Fruit fly (Drosophila melanogaster): ENCODE data around the gene CG32107.

The CG32107 gene

dm6 chr3L:12861255-12861899 is at the start of gene CG32107:
Gene CG32107, minus strand, starts transcription at chr3L:12861305.
- TF ChIP-seq D1 (tag; optimal IDR thresholded peaks at IDR 0.05) (peak; percentile 5), EcR (GFP tag; optimal IDR thresholded peaks at IDR 0.05) (no peak)

- no peak for TF ChIP-seq CG8301 (tag; optimal IDR thresholded peaks at IDR 0.05)
- TF ChIP-seq CG32121 (GFP tag; IDR thresholded peaks at IDR 0.05), result no peak
- TF ChIP-seq rn (GFP tag; IDR thresholded peaks at IDR 0.05), result no peak
- no peak for TF ChIP-seq CG8159 (tag; optimal IDR thresholded peaks at IDR 0.05)
- no peak for TF ChIP-seq CG17806 (tag; optimal IDR thresholded peaks at IDR 0.05)
- TF ChIP-seq gl (tag; optimal IDR thresholded peaks at IDR 0.05), result no peak
- TF ChIP-seq CG34367 (tag; optimal IDR thresholded peaks at IDR 0.05), result no peak
- no peak for TF ChIP-seq Pif1B (GFP tag; optimal IDR thresholded peaks at IDR 0.05)
- no peak for TF ChIP-seq CG14655 (GFP tag; optimal IDR thresholded peaks at IDR 0.05)
- TF ChIP-seq CG12605 (GFP tag; IDR thresholded peaks at IDR 0.05), result no peak
- no peak for TF ChIP-seq CG4496 (GFP tag; IDR thresholded peaks at IDR 0.05)
- TF ChIP-seq CG13204 (GFP tag; optimal IDR thresholded peaks at IDR 0.05), result no peak
- TF ChIP-seq CG9948 (tag; optimal IDR thresholded peaks at IDR 0.05), result no peak
- no peak for TF ChIP-seq CG10348 (GFP tag; IDR thresholded peaks at IDR 0.05)
- TF ChIP-seq fd96Ca (GFP tag; IDR thresholded peaks at IDR 0.05), result no peak
Measured at dm6 chr3L:12903611-12904010, 42.5 kb upstream of the CG32107 start, which contains the start of gene CG32117. Gene CG32117, minus strand, starts transcription at chr3L:12903711.

- TF ChIP-seq EcR (GFP tag; optimal IDR thresholded peaks at IDR 0.05), result peak; percentile 66
- no peak for TF ChIP-seq CG8301 (tag; optimal IDR thresholded peaks at IDR 0.05)
Measured at dm6 chr3L:12902579-12903228, 41.6 kb upstream of the CG32107 start, which contains the start of gene CG12520. Gene CG12520, minus strand, starts transcription at chr3L:12902737.

dm6 chr3L:12892485-12893173 is 31.5 kb upstream of the CG32107 start, which contains the start of gene CG14118:
Gene CG14118, plus strand, starts transcription at chr3L:12892658.
- TF ChIP-seq CG12605 (GFP tag; IDR thresholded peaks at IDR 0.05), result no peak
- no peak for TF ChIP-seq CG14655 (GFP tag; optimal IDR thresholded peaks at IDR 0.05)
- no peak for TF ChIP-seq CG17806 (tag; optimal IDR thresholded peaks at IDR 0.05)
- TF ChIP-seq CG8301 (tag; optimal IDR thresholded peaks at IDR 0.05), result no peak
- TF ChIP-seq CG15710 (tag; optimal IDR thresholded peaks at IDR 0.05), result no peak
- TF ChIP-seq Pif1B (GFP tag; optimal IDR thresholded peaks at IDR 0.05), result no peak

- no peak for TF ChIP-seq CG34367 (tag; optimal IDR thresholded peaks at IDR 0.05)
- no peak for TF ChIP-seq Pif1A (GFP tag; optimal IDR thresholded peaks at IDR 0.05)
- TF ChIP-seq fd96Ca (GFP tag; IDR thresholded peaks at IDR 0.05), result no peak
- no peak for TF ChIP-seq CG32121 (GFP tag; IDR thresholded peaks at IDR 0.05)
- TF ChIP-seq CG15710 (tag; optimal IDR thresholded peaks at IDR 0.05), result no peak
Measured at dm6 chr3L:12889353-12889820, 28.3 kb upstream of the CG32107 start, which contains the start of gene CG43894. Gene CG43894, plus strand, starts transcription at chr3L:12889770.

dm6 chr3L:12884680-12885079 is 23.6 kb upstream of the CG32107 start, which contains the start of gene CG14120:
Gene CG14120, plus strand, starts transcription at chr3L:12885039.
- TF ChIP-seq CG17806 (tag; optimal IDR thresholded peaks at IDR 0.05), result no peak
- TF ChIP-seq CG9948 (tag; optimal IDR thresholded peaks at IDR 0.05), result no peak
- no peak for TF ChIP-seq CG13204 (GFP tag; optimal IDR thresholded peaks at IDR 0.05)
- no peak for TF ChIP-seq CG10348 (GFP tag; IDR thresholded peaks at IDR 0.05)
- no peak for TF ChIP-seq CG12605 (GFP tag; IDR thresholded peaks at IDR 0.05)
- TF ChIP-seq D1 (tag; optimal IDR thresholded peaks at IDR 0.05), result no peak
- TF ChIP-seq gl (tag; optimal IDR thresholded peaks at IDR 0.05), result no peak
- TF ChIP-seq CG14655 (GFP tag; optimal IDR thresholded peaks at IDR 0.05), result no peak
- no peak for TF ChIP-seq EcR (GFP tag; optimal IDR thresholded peaks at IDR 0.05)
- TF ChIP-seq CG34367 (tag; optimal IDR thresholded peaks at IDR 0.05), result no peak
- no peak for TF ChIP-seq CG4496 (GFP tag; IDR thresholded peaks at IDR 0.05)
- TF ChIP-seq CG8301 (tag; optimal IDR thresholded peaks at IDR 0.05), result no peak
- TF ChIP-seq CG8159 (tag; optimal IDR thresholded peaks at IDR 0.05), result no peak
- TF ChIP-seq CG32121 (GFP tag; IDR thresholded peaks at IDR 0.05), result no peak
- TF ChIP-seq rn (GFP tag; IDR thresholded peaks at IDR 0.05), result no peak
- TF ChIP-seq Snoo (tag; optimal IDR thresholded peaks at IDR 0.05), result no peak

- TF ChIP-seq CG9948 (tag; optimal IDR thresholded peaks at IDR 0.05), result no peak
- no peak for TF ChIP-seq CG8301 (tag; optimal IDR thresholded peaks at IDR 0.05)
- no peak for TF ChIP-seq CG14655 (GFP tag; optimal IDR thresholded peaks at IDR 0.05)
- no peak for TF ChIP-seq gl (tag; optimal IDR thresholded peaks at IDR 0.05)
- no peak for TF ChIP-seq fd96Ca (GFP tag; IDR thresholded peaks at IDR 0.05)
- TF ChIP-seq CG13204 (GFP tag; optimal IDR thresholded peaks at IDR 0.05), result no peak
- TF ChIP-seq CG17806 (tag; optimal IDR thresholded peaks at IDR 0.05), result no peak
- no peak for TF ChIP-seq CG15710 (tag; optimal IDR thresholded peaks at IDR 0.05)
- no peak for TF ChIP-seq CG8159 (tag; optimal IDR thresholded peaks at IDR 0.05)
- TF ChIP-seq CG10348 (GFP tag; IDR thresholded peaks at IDR 0.05), result no peak
- TF ChIP-seq D1 (tag; optimal IDR thresholded peaks at IDR 0.05), result no peak
- TF ChIP-seq Snoo (tag; optimal IDR thresholded peaks at IDR 0.05), result no peak
- no peak for TF ChIP-seq Ets98B (GFP tag; IDR thresholded peaks at IDR 0.05)
- TF ChIP-seq CG34367 (tag; optimal IDR thresholded peaks at IDR 0.05), result no peak
- TF ChIP-seq Pif1A (GFP tag; optimal IDR thresholded peaks at IDR 0.05), result no peak
- no peak for TF ChIP-seq CG32121 (GFP tag; IDR thresholded peaks at IDR 0.05)
- no peak for TF ChIP-seq rn (GFP tag; IDR thresholded peaks at IDR 0.05)
- no peak for TF ChIP-seq CG12605 (GFP tag; IDR thresholded peaks at IDR 0.05)
Measured at dm6 chr3L:12874211-12874610, 13.1 kb upstream of the CG32107 start.

Data from whole organism, pupa.